Fruit fly (Drosophila melanogaster) whole organism, adult: Measurements from ENCODE around the gene Grx5.

ENCODE experiments used
- CG11617 ChIP-seq: fragments of 200-800 bp; sonication (Bioruptor generic); optimal IDR thresholded peaks from 2 replicates; lab custom pipeline; 2017; ENCODE audit warnings: mild to moderate bottlenecking, missing biosample characterization, missing genetic modification reagents, missing genetic modification characterization
- CG12768 ChIP-seq: fragments of 200-800 bp; sonication (Bioruptor generic); optimal IDR thresholded peaks from 2 replicates; lab custom pipeline; 2017; ENCODE audit warnings: missing biosample characterization, missing genetic modification characterization, mild to moderate bottlenecking, moderate library complexity, missing genetic modification reagents
- CG14711 ChIP-seq: fragments of 200-800 bp; sonication (Bioruptor generic); optimal IDR thresholded peaks from 2 replicates; lab custom pipeline; 2018; ENCODE audit warnings: missing biosample characterization, mild to moderate bottlenecking, missing genetic modification characterization, moderate library complexity
- CG5204 ChIP-seq: fragments of 200-800 bp; sonication (Bioruptor generic); optimal IDR thresholded peaks from 2 replicates; lab custom pipeline; 2016; ENCODE audit warnings: missing biosample characterization, missing genetic modification characterization
- CG7101 ChIP-seq: fragments of 200-800 bp; sonication (Bioruptor generic); optimal IDR thresholded peaks from 2 replicates; lab custom pipeline; 2018; ENCODE audit warnings: missing biosample characterization, mild to moderate bottlenecking, missing genetic modification characterization, moderate library complexity
- Clk ChIP-seq: fragments of 200-800 bp; sonication (Bioruptor generic); optimal IDR thresholded peaks from 2 replicates; lab custom pipeline; 2017; ENCODE audit warnings: missing biosample characterization, missing genetic modification characterization
- Hr96 ChIP-seq: fragments of 200-800 bp; sonication (Bioruptor generic); optimal IDR thresholded peaks from 2 replicates; lab custom pipeline; 2016; ENCODE audit warnings: missing biosample characterization, missing genetic modification characterization
- Mnt ChIP-seq: fragments of 200-800 bp; sonication (Bioruptor generic); optimal IDR thresholded peaks from 2 replicates; lab custom pipeline; 2016; ENCODE audit warnings: missing biosample characterization, mild to moderate bottlenecking, missing genetic modification characterization
- cic ChIP-seq: fragments of 200-800 bp; sonication (Bioruptor generic); optimal IDR thresholded peaks from 2 replicates; lab custom pipeline; 2017; ENCODE audit warnings: missing biosample characterization, mild to moderate bottlenecking, missing genetic modification characterization, moderate library complexity
- kay ChIP-seq: fragments of 200-800 bp; sonication (Bioruptor generic); peaks from one replicate; lab custom pipeline; 2016; ENCODE audit warnings: missing biosample characterization, missing genetic modification characterization, borderline replicate concordance
- ovo ChIP-seq: fragments of 200-800 bp; sonication (Bioruptor generic); optimal IDR thresholded peaks from 2 replicates; lab custom pipeline; 2016; ENCODE audit warnings: missing biosample characterization, missing genetic modification characterization
- tj ChIP-seq: fragments of 200-800 bp; sonication (Bioruptor generic); optimal IDR thresholded peaks from 3 replicates; lab custom pipeline; 2017; ENCODE audit warnings: missing biosample characterization, mild to moderate bottlenecking, missing genetic modification characterization, moderate library complexity

- TF ChIP-seq ovo (GFP tag; lab: Kevin White, UChicago) (no peak), cic (no peak), kay (GFP tag; lab: Kevin White, UChicago) (no peak), CG5204 (GFP tag; lab: Kevin White, UChicago) (no peak), CG14711 (tag; lab: Kevin White, UChicago) (no peak), CG7101 (tag; lab: Kevin White, UChicago) (no peak), Mnt (no peak), tj (no peak), Hr96 (GFP tag; lab: Kevin White, UChicago) (no peak), Clk (no peak), CG12768 (GFP tag; lab: Kevin White, UChicago) (no peak), CG11617 (GFP tag; lab: Kevin White, UChicago) (no peak)
Measured at dm6 chrX:14848755-14849354, 10.9 kb upstream of the Grx5 start, which contains the start of gene CG9522.
